Fruit fly (Drosophila melanogaster): ENCODE data around the gene CG17377.

CG17377 gene

DNA sequence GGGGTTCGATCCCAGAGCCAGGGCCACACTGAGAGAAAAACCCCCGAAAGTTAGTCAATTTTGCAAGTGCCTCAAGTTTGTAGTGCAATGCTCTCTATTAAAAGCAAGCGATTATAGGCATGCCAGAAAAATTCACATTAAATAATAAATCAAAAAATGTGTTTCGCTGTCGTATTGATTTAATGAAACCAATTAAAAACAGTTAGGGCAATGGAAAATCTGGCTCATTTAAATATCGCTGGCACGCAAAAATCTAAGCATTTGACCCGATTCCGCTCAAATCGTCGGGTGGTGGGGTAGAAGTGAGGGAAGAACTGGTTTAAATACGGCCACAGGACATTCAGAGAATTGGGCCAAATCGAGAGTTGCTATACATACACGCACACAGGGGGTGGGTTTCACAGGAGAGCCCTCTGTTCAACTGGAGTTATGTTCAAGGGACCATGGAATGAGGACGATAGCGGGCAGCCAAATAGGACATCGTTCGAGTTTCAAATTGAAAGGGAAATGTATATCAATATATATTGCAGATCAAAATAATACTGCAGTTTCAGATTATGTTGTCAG is 7.6 kb downstream of the CG17377 start:
- TF ChIP-seq brk (GFP tag; optimal IDR thresholded peaks at IDR 0.05) (no peak), Dfd (GFP tag; optimal IDR thresholded peaks at IDR 0.05) (no peak), psq (GFP tag; optimal IDR thresholded peaks at IDR 0.05) (no peak), Dif (GFP tag; optimal IDR thresholded peaks at IDR 0.05; ENCODE audit: partially characterized antibody) (no peak), woc (GFP tag; optimal IDR thresholded peaks at IDR 0.05) (peak; percentile 17), Myc (optimal IDR thresholded peaks at IDR 0.05) (no peak), foxo (GFP tag; optimal IDR thresholded peaks at IDR 0.05) (peak in 1 of 2 experiments; percentile 11), Hnf4 (GFP tag; optimal IDR thresholded peaks at IDR 0.05) (no peak)

dm6 chr2L:6794418-6794793 is 8.2 kb downstream of the CG17377 start:
- no peak for TF ChIP-seq woc (GFP tag; optimal IDR thresholded peaks at IDR 0.05)
- TF ChIP-seq dsf (GFP tag; optimal IDR thresholded peaks at IDR 0.05; ENCODE audit: borderline replicate concordance), result no peak
- TF ChIP-seq Myc (optimal IDR thresholded peaks at IDR 0.05), result no peak
- TF ChIP-seq fru (GFP tag; optimal IDR thresholded peaks at IDR 0.05), result no peak
- TF ChIP-seq CrebA (GFP tag; optimal IDR thresholded peaks at IDR 0.05; ENCODE audit: borderline replicate concordance), result no peak
- no peak for TF ChIP-seq HLH106 (tag; optimal IDR thresholded peaks at IDR 0.05)
- peak; percentile 1 for TF ChIP-seq Hnf4 (GFP tag; optimal IDR thresholded peaks at IDR 0.05)
- peak in 1 of 2 experiments; percentile 12 for TF ChIP-seq dl (GFP tag; optimal IDR thresholded peaks at IDR 0.05; ENCODE audit: insufficient read depth in 1 of 2, partially characterized antibody in 2 of 2)
- TF ChIP-seq pan (optimal IDR thresholded peaks at IDR 0.05), result no peak
- no peak for TF ChIP-seq foxo (GFP tag; optimal IDR thresholded peaks at IDR 0.05)
- no peak for TF ChIP-seq Abd-B (GFP tag; optimal IDR thresholded peaks at IDR 0.05)
- TF ChIP-seq Dif (GFP tag; optimal IDR thresholded peaks at IDR 0.05; ENCODE audit: partially characterized antibody), result peak; percentile 53
- no peak for TF ChIP-seq h (GFP tag; optimal IDR thresholded peaks at IDR 0.05)
- TF ChIP-seq lola (GFP tag; optimal IDR thresholded peaks at IDR 0.05), result no peak
- no peak for TF ChIP-seq psq (GFP tag; optimal IDR thresholded peaks at IDR 0.05)
- TF ChIP-seq CG32264 (GFP tag; optimal IDR thresholded peaks at IDR 0.05), result no peak
- no peak for TF ChIP-seq GATAd (GFP tag; optimal IDR thresholded peaks at IDR 0.05)

DNA sequence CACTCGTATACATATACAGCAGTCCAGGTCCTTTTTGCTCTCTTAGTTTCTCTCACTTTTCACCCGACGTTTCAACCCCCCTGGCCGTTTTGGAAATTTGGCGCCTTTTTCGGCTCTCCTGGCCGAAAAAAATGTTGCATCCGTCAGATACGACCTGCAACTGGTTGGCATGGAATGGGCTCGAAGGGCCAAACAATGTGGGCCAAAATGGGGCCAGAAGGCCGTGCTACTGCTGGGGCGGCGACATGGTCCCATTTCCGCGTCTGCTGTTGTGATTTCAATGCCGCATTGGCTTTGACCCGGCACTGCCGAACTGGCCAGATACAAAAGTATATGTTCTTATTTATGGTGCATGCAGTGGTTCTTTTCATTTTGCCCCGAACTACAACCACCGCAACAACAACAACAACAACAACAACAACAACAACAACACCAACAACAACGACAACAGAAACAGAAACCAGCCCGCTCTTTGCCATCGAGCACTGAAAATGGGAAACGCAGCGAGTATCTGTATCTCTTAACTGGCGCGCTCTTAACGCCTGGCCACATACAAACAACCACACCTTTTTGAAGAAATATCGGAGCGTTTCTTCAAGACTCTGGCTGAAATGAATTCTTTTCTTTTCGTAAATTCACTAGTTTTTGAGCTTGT is 8.8 kb downstream of the CG17377 start:
- TF ChIP-seq psq (GFP tag; optimal IDR thresholded peaks at IDR 0.05) (no peak), Dif (GFP tag; optimal IDR thresholded peaks at IDR 0.05; ENCODE audit: partially characterized antibody) (peak; percentile 2)

DNA sequence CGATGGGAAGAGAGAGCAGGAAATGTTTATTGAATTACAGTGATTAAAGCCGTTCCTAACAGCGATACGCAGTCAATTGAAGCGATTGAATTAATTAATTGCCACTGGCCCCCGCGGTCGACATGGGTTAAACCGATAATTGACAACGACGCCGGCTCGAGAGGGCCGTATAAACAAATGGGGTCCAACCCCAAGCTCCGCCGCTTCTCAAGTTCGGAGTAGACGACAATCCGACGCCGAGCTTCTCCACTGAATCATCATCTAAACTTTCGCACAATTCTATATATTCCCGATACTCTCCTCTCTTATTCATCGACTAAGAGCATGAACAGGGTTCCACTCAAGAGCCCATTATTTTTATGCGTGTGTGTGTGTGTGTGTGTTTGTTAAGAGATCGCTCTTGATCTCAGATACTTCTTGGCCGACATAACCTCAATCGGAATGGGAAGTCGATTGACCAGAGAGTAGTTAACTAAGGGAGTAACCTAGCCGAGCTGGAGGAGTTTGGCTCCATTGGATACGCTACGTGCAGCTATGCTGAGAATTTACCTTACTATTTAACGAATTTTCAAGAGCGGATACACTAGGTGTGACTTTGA is 10.7 kb downstream of the CG17377 start:
- TF ChIP-seq ey (GFP tag; optimal IDR thresholded peaks at IDR 0.05), result no peak
- no peak for TF ChIP-seq Hr78 (GFP tag; optimal IDR thresholded peaks at IDR 0.05)
- no peak for TF ChIP-seq usp (GFP tag; optimal IDR thresholded peaks at IDR 0.05)
- TF ChIP-seq N (GFP tag; optimal IDR thresholded peaks at IDR 0.05), result no peak
- no peak for TF ChIP-seq sv (GFP tag; optimal IDR thresholded peaks at IDR 0.05)
- TF ChIP-seq rgr (GFP tag; optimal IDR thresholded peaks at IDR 0.05), result no peak
- no peak for TF ChIP-seq foxo (GFP tag; optimal IDR thresholded peaks at IDR 0.05)
- TF ChIP-seq Hr83 (GFP tag; optimal IDR thresholded peaks at IDR 0.05; ENCODE audit: poor library complexity, severe bottlenecking), result no peak
- no peak for TF ChIP-seq lola (GFP tag; optimal IDR thresholded peaks at IDR 0.05)
- TF ChIP-seq dl (GFP tag; optimal IDR thresholded peaks at IDR 0.05; ENCODE audit: insufficient read depth in 1 of 2, partially characterized antibody in 2 of 2), result peak in 1 of 2 experiments; percentile 69
- TF ChIP-seq fru (GFP tag; optimal IDR thresholded peaks at IDR 0.05), result no peak
- no peak for TF ChIP-seq pan (optimal IDR thresholded peaks at IDR 0.05)
- no peak for TF ChIP-seq HLH106 (tag; optimal IDR thresholded peaks at IDR 0.05)
- peak; percentile 32 for TF ChIP-seq Dif (GFP tag; optimal IDR thresholded peaks at IDR 0.05; ENCODE audit: partially characterized antibody)
- TF ChIP-seq GATAd (GFP tag; optimal IDR thresholded peaks at IDR 0.05), result no peak
- no peak for TF ChIP-seq CrebA (GFP tag; optimal IDR thresholded peaks at IDR 0.05; ENCODE audit: borderline replicate concordance)

DNA sequence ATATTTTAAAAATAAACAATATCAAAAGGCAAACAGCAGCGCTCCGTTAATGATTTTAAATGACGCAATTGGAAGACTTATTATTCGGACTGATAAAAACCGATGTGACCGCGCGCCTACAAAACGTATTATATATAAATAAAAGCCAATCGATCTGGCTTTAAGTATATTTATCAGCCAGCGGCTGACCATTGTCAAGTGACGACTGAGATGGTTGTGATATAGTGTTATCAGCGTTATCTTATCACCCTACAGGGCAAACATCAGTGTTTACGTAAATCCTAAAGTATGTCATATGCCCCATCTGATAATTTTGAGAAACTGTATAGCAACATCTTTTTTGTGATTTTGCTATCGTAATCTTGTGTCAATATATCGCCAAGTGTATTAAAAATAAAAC is 13.3 kb downstream of the CG17377 start:
- TF ChIP-seq OdsH (GFP tag; optimal IDR thresholded peaks at IDR 0.05) (no peak), h (GFP tag; optimal IDR thresholded peaks at IDR 0.05) (peak; percentile 3), Myc (optimal IDR thresholded peaks at IDR 0.05) (no peak), HLH106 (tag; optimal IDR thresholded peaks at IDR 0.05) (no peak), sage (GFP tag; optimal IDR thresholded peaks at IDR 0.05) (peak; percentile 43), CrebA (GFP tag; optimal IDR thresholded peaks at IDR 0.05; ENCODE audit: borderline replicate concordance) (peak; percentile 47)

Measured in whole organism, wandering third instar larva.